Fruit fly (Drosophila melanogaster): ENCODE measurements around the gene CheB38a.
A peak's percentile ranks its signal among the peaks of the same experiment; 100 is the strongest.

The CheB38a gene

DNA sequence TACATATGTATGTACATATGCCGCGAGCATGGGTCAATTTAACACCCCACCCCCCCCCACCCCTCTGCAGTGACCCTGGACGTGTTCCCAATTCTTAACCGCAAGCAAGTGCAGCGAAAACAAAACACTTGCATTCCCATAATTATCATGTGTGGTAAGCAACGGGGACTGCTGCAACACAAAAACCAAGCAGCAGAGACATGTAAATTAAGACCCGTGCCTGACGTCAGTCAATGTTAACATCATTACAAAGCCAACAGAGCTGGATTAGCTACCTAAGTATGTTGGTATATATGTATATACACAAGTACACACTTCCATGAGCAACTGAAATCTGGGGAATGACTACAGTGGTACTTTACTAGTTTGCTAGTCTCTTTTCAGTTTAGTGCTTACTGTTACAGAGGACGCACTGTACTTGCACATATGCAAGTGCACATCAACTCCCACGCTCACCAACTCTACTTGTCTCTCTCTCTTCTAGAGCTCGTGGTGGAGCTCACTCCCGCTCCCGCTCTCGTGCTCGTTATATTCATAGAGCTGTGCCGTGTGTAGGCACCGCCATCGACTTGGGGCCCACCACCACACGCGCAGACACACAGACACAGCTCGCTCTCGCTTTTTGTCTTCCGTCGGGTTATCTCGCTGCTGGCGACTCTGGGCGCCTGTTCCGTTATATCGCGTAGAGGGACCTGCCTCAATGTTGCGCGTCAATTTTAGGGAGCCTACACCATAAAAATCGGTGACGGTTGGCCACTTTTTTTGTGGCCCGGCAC is 3.1 kb upstream of the CheB38a start (continued):
- TF ChIP-seq CG3726 (GFP tag; IDR thresholded peaks at IDR 0.05): no peak
- no peak for TF ChIP-seq CHES-1-like (GFP tag; optimal IDR thresholded peaks at IDR 0.05)
- no peak for TF ChIP-seq ATbp (GFP tag; optimal IDR thresholded peaks at IDR 0.05)
- peak; percentile 22; the same call in 1 of the 3 replicates for TF ChIP-seq gce (GFP tag; IDR thresholded peaks at IDR 0.05)
- no peak for TF ChIP-seq CG10209 (GFP tag; optimal IDR thresholded peaks at IDR 0.05)
- no peak for TF ChIP-seq Camta (GFP tag; optimal IDR thresholded peaks at IDR 0.05)
- no peak for TF ChIP-seq CG8290 (GFP tag; optimal IDR thresholded peaks at IDR 0.05)
- TF ChIP-seq CG8290 (tag; optimal IDR thresholded peaks at IDR 0.05): peak in 1 of 2 experiments; percentile 19
- TF ChIP-seq CG12219 (GFP tag; optimal IDR thresholded peaks at IDR 0.05): no peak
- TF ChIP-seq CG1603 (tag; optimal IDR thresholded peaks at IDR 0.05): no peak
- TF ChIP-seq CG34224 (GFP tag; IDR thresholded peaks at IDR 0.05; ENCODE audit: partially characterized antibody): no peak; the same call in 2 of the 3 replicates
- TF ChIP-seq CG8924 (tag; optimal IDR thresholded peaks at IDR 0.05): no peak
- no peak for TF ChIP-seq CG7745 (tag; optimal IDR thresholded peaks at IDR 0.05)
- TF ChIP-seq da (GFP tag; optimal IDR thresholded peaks at IDR 0.05): no peak
- TF ChIP-seq knrl (GFP tag; IDR thresholded peaks at IDR 0.05; ENCODE audit: partially characterized antibody): no peak
- TF ChIP-seq nerfin-2 (GFP tag; IDR thresholded peaks at IDR 0.05; ENCODE audit: partially characterized antibody): no peak
- no peak for TF ChIP-seq CG1529 (GFP tag; optimal IDR thresholded peaks at IDR 0.05)
- no peak for TF ChIP-seq CG3838 (GFP tag; optimal IDR thresholded peaks at IDR 0.05)
- TF ChIP-seq Stat92E (GFP tag; optimal IDR thresholded peaks at IDR 0.05): peak in 1 of 3 experiments; percentile 32
- TF ChIP-seq slp2 (GFP tag; optimal IDR thresholded peaks at IDR 0.05): no peak
- TF ChIP-seq sima (GFP tag; optimal IDR thresholded peaks at IDR 0.05): no peak
- no peak for TF ChIP-seq peb (GFP tag; IDR thresholded peaks at IDR 0.05)
- TF ChIP-seq eve (GFP tag; optimal IDR thresholded peaks at IDR 0.05): no peak
- peak; percentile 47; the same call in 1 of the 3 replicates for TF ChIP-seq otp (GFP tag; IDR thresholded peaks at IDR 0.05)
- TF ChIP-seq HHEX (GFP tag; optimal IDR thresholded peaks at IDR 0.05): no peak
- TF ChIP-seq repo (GFP tag; optimal IDR thresholded peaks at IDR 0.05): no peak
- no peak for TF ChIP-seq hkb (optimal IDR thresholded peaks at IDR 0.05)
- TF ChIP-seq hkb (GFP tag; IDR thresholded peaks at IDR 0.05): no peak
- peak; percentile 94 for TF ChIP-seq CG17802 (tag; optimal IDR thresholded peaks at IDR 0.05)
- TF ChIP-seq CG7357 (GFP tag; IDR thresholded peaks at IDR 0.05): no peak
- peak; percentile 14 for TF ChIP-seq nom (GFP tag; optimal IDR thresholded peaks at IDR 0.05)
- peak; percentile 79 for TF ChIP-seq Deaf1 (tag; optimal IDR thresholded peaks at IDR 0.05)
- no peak for TF ChIP-seq HmgD (GFP tag; optimal IDR thresholded peaks at IDR 0.05)
- no peak for TF ChIP-seq Mrtf (GFP tag; IDR thresholded peaks at IDR 0.05)
- TF ChIP-seq CG18011 (GFP tag; optimal IDR thresholded peaks at IDR 0.05): no peak
- no peak for TF ChIP-seq CG18619 (GFP tag; optimal IDR thresholded peaks at IDR 0.05)
- TF ChIP-seq CG7987 (GFP tag; optimal IDR thresholded peaks at IDR 0.05): no peak
- no peak for TF ChIP-seq CG10366 (GFP tag; IDR thresholded peaks at IDR 0.05)
- TF ChIP-seq bsh (GFP tag; optimal IDR thresholded peaks at IDR 0.05): no peak

DNA sequence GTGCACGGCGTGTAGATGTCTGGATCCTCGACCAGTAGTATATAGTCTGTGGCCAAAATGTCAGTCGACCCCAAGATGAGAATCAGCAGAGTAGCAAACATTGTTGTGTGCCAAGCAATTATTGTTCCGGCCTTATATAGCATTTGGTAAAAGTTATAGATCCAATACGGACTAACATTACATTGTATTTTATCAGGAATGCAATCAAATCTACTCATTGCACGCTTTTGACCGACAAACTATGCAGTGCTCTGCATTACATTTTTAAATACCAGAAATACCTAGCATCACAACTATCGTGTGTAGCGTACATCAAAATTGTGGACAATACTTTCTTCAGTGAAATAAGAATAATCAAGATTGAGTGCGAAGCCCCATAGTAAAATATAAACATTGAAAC is 2.4 kb upstream of the CheB38a start, which contains the start of gene CheB38c:
TSS of gene CheB38c (minus strand) at position 101 of the 400 bp plus-strand sequence.
- TF ChIP-seq chif (GFP tag; optimal IDR thresholded peaks at IDR 0.05) (no peak), Gsc (GFP tag; IDR thresholded peaks at IDR 0.05) (no peak), peb (GFP tag; IDR thresholded peaks at IDR 0.05) (no peak), CG11723 (GFP tag; optimal IDR thresholded peaks at IDR 0.05) (no peak), ranshi (GFP tag; IDR thresholded peaks at IDR 0.05) (no peak), Dll (GFP tag; IDR thresholded peaks at IDR 0.05; ENCODE audit: partially characterized antibody) (no peak), rib (GFP tag; IDR thresholded peaks at IDR 0.05) (no peak), yki (optimal IDR thresholded peaks at IDR 0.05) (no peak), amos (GFP tag; IDR thresholded peaks at IDR 0.05; ENCODE audit: partially characterized antibody) (no peak), Rfx (GFP tag; IDR thresholded peaks at IDR 0.05) (no peak), Hsf (GFP tag; optimal IDR thresholded peaks at IDR 0.05) (no peak), D19B (GFP tag; optimal IDR thresholded peaks at IDR 0.05) (no peak), bcd (GFP tag; optimal IDR thresholded peaks at IDR 0.05) (no peak), CG10366 (GFP tag; IDR thresholded peaks at IDR 0.05) (no peak), ash1 (GFP tag; optimal IDR thresholded peaks at IDR 0.05) (no peak)

Measured in whole organism, embryonic.